Fruit fly (Drosophila melanogaster): ENCODE data around the gene CG43446.

Gene CG43446

DNA sequence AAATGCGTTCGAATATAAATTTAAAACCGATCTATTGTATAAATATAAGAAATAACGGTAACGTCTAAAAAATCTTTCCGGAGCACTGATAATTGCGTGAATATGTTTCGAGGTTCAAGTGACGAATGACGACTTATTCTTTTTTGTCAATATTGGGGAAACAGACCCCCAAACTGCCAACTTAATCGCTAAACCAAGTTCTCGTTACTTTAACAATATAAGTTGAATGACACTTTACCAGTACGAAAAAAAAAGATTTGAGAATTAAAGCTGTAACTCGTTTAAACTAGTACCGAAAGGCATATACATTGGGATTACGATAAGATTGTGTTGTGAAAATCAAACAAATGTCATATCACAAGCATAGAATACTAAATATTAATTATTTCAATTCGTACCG is at the start of gene CG43446:
Gene CG43446 (minus strand): TSS at position 101 of the 400 bp plus-strand sequence.
- no peak for TF ChIP-seq CG32121 (GFP tag; IDR thresholded peaks at IDR 0.05)
- no peak for TF ChIP-seq CG15710 (tag; optimal IDR thresholded peaks at IDR 0.05)
- TF ChIP-seq CG4496 (GFP tag; IDR thresholded peaks at IDR 0.05), result no peak
- TF ChIP-seq CG10348 (GFP tag; IDR thresholded peaks at IDR 0.05), result no peak
- no peak for TF ChIP-seq CG14655 (GFP tag; optimal IDR thresholded peaks at IDR 0.05)
- TF ChIP-seq CG9948 (tag; optimal IDR thresholded peaks at IDR 0.05), result no peak
- TF ChIP-seq CG34367 (tag; optimal IDR thresholded peaks at IDR 0.05), result no peak
- no peak for TF ChIP-seq Pif1A (GFP tag; optimal IDR thresholded peaks at IDR 0.05)
- TF ChIP-seq EcR (GFP tag; optimal IDR thresholded peaks at IDR 0.05), result no peak
- no peak for TF ChIP-seq CG8301 (tag; optimal IDR thresholded peaks at IDR 0.05)
- TF ChIP-seq CG8159 (tag; optimal IDR thresholded peaks at IDR 0.05), result no peak
- TF ChIP-seq gl (tag; optimal IDR thresholded peaks at IDR 0.05), result no peak
- TF ChIP-seq Snoo (tag; optimal IDR thresholded peaks at IDR 0.05), result no peak
- no peak for TF ChIP-seq D1 (tag; optimal IDR thresholded peaks at IDR 0.05)
- TF ChIP-seq CG12605 (GFP tag; IDR thresholded peaks at IDR 0.05), result no peak
- TF ChIP-seq CG17806 (tag; optimal IDR thresholded peaks at IDR 0.05), result no peak
- TF ChIP-seq fd96Ca (GFP tag; IDR thresholded peaks at IDR 0.05), result no peak
- TF ChIP-seq CG13204 (GFP tag; optimal IDR thresholded peaks at IDR 0.05), result no peak
- TF ChIP-seq Ets98B (GFP tag; IDR thresholded peaks at IDR 0.05), result no peak
- no peak for TF ChIP-seq Pif1B (GFP tag; optimal IDR thresholded peaks at IDR 0.05)

DNA sequence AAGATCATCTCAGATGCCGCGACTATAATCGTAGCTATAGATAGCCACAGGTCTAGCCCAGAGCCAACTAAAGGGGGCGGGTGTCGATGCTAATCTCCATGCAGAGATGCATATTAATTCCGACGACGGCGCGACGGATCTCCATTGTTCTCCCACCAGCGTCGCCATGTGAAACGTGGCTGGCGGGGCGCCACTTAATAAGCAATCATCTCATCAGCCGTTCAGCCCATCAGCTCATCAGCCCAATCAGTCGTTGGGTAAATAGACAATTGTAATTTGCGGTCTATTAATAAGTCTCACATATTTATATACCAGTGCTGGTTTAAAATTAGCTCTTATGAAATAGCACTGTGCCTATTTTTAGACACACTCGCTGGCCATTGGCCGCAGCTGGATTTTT is 37.8 kb upstream of the CG43446 start:
- no peak for TF ChIP-seq CG8301 (tag; optimal IDR thresholded peaks at IDR 0.05)
- no peak for TF ChIP-seq CG13204 (GFP tag; optimal IDR thresholded peaks at IDR 0.05)
- TF ChIP-seq CG14655 (GFP tag; optimal IDR thresholded peaks at IDR 0.05), result no peak
- no peak for TF ChIP-seq Snoo (tag; optimal IDR thresholded peaks at IDR 0.05)
- no peak for TF ChIP-seq gl (tag; optimal IDR thresholded peaks at IDR 0.05)
- no peak for TF ChIP-seq rn (GFP tag; IDR thresholded peaks at IDR 0.05)
- no peak for TF ChIP-seq EcR (GFP tag; optimal IDR thresholded peaks at IDR 0.05)
- no peak for TF ChIP-seq fd96Ca (GFP tag; IDR thresholded peaks at IDR 0.05)

DNA sequence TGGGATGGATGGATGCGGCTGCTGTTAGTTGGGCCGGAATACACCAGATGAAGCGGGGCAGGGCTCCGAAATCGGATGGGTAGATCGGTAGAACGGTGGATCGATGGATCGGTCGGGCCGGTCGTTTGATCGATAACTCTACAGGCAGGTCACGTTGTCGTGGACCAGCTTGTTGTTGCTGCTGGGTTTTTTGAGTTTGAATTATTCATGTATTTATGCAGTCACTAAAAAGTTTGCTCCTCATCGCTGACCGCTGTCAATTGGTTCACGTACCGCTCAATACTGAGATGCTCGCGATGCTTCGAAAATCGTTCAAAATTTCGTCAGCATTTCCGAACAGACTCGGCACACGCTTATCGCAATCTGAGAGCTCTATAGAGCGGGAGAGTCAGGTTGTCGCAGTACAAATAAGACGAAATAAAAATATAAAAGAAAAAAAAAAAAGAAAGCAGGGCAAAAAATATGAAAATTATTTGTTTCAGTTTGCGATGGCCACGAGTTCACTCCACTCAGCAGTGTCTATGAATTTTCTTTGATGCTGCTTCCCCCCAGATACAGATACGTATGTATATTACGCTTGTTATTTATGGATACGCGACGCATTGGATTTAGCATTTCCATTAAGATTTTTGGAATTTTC is 36.3 kb upstream of the CG43446 start, which contains the start of gene peg:
Gene peg (minus strand): TSS at position 262 of the 640 bp plus-strand sequence.
- peak; percentile 24; the same call in 1 of the 2 replicates for TF ChIP-seq CG32121 (GFP tag; IDR thresholded peaks at IDR 0.05)
- TF ChIP-seq gl (tag; optimal IDR thresholded peaks at IDR 0.05), result no peak
- peak; percentile 74 for TF ChIP-seq CG12605 (GFP tag; IDR thresholded peaks at IDR 0.05)
- TF ChIP-seq CG4496 (GFP tag; IDR thresholded peaks at IDR 0.05), result peak; percentile 73; the same call in 2 of the 3 replicates
- TF ChIP-seq CG15710 (tag; optimal IDR thresholded peaks at IDR 0.05), result peak; percentile 29
- TF ChIP-seq Pif1B (GFP tag; optimal IDR thresholded peaks at IDR 0.05), result peak; percentile 59
- TF ChIP-seq Pif1A (GFP tag; optimal IDR thresholded peaks at IDR 0.05), result peak; percentile 49
- no peak for TF ChIP-seq CG13204 (GFP tag; optimal IDR thresholded peaks at IDR 0.05)
- TF ChIP-seq CG10348 (GFP tag; IDR thresholded peaks at IDR 0.05), result no peak
- TF ChIP-seq Ets98B (GFP tag; IDR thresholded peaks at IDR 0.05), result peak; percentile 23; the same call in 1 of the 2 replicates
- no peak for TF ChIP-seq CG8301 (tag; optimal IDR thresholded peaks at IDR 0.05)
- TF ChIP-seq Snoo (tag; optimal IDR thresholded peaks at IDR 0.05), result no peak
- TF ChIP-seq fd96Ca (GFP tag; IDR thresholded peaks at IDR 0.05), result peak; percentile 62; the same call in 1 of the 3 replicates
- TF ChIP-seq CG8159 (tag; optimal IDR thresholded peaks at IDR 0.05), result peak; percentile 23
- no peak for TF ChIP-seq EcR (GFP tag; optimal IDR thresholded peaks at IDR 0.05)
- no peak for TF ChIP-seq CG17806 (tag; optimal IDR thresholded peaks at IDR 0.05)
- no peak for TF ChIP-seq CG9948 (tag; optimal IDR thresholded peaks at IDR 0.05)
- TF ChIP-seq D1 (tag; optimal IDR thresholded peaks at IDR 0.05), result no peak
- no peak for TF ChIP-seq rn (GFP tag; IDR thresholded peaks at IDR 0.05)
- TF ChIP-seq CG14655 (GFP tag; optimal IDR thresholded peaks at IDR 0.05), result peak; percentile 31
- TF ChIP-seq CG34367 (tag; optimal IDR thresholded peaks at IDR 0.05), result no peak

DNA sequence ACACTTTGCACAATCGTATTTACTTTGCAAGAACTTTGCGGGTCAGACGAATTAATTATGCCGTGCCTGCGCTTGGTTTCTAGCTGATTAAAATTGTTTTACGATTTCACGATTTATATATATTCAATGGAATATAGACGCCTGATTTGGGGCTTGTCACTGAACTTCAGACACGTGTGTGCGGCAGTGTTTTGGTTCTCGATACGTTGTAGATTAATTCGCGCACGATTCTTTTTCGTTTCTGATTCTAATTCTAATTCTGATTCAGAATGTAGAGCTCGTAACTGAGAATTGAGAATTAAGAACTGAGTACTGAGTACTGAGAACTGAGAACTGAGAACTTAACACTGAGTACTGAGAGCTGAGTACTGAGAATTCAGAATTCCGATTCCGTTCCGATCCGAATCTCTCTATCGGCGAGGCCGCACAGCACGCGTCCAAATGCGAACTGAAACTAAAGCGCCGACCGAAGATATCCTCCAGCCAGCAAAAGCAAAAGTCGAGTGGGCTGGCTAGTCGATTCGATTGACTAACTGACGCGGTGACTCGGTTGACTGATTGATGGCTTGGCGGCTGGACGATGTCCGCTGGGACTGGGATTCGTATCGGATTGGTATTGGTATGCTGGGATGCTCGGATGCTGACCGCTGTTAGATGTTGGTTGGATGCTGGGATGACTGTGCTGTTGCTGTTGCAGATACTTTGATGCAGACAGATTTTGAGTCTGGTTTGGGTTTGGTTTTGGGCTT is 35.2 kb upstream of the CG43446 start:
- no peak for TF ChIP-seq Pif1B (GFP tag; optimal IDR thresholded peaks at IDR 0.05)

DNA sequence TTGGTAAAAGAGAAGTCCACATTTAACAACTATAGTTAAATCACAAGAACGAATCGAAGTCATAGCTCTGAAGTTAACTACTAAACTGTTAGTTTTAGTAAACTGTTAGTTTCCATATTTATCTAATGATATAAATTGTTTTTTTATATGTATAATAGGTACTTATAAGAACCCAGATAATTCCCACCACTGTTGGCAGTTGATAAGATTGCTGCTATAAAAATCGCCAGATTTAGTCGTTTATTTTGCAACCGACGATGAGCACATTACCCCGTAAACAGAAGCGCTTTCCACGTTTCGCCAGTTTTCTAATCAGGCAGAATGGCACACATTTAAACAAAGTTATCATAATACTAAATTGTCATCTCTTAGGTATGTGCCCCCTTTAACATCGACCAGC is 31.3 kb upstream of the CG43446 start:
- TF ChIP-seq D1 (tag; optimal IDR thresholded peaks at IDR 0.05) (no peak), Ets98B (GFP tag; IDR thresholded peaks at IDR 0.05) (no peak), CG13204 (GFP tag; optimal IDR thresholded peaks at IDR 0.05) (no peak), CG32121 (GFP tag; IDR thresholded peaks at IDR 0.05) (no peak), CG14655 (GFP tag; optimal IDR thresholded peaks at IDR 0.05) (no peak), rn (GFP tag; IDR thresholded peaks at IDR 0.05) (no peak), Pif1B (GFP tag; optimal IDR thresholded peaks at IDR 0.05) (no peak), Snoo (tag; optimal IDR thresholded peaks at IDR 0.05) (no peak), CG15710 (tag; optimal IDR thresholded peaks at IDR 0.05) (no peak), EcR (GFP tag; optimal IDR thresholded peaks at IDR 0.05) (no peak), Pif1A (GFP tag; optimal IDR thresholded peaks at IDR 0.05) (no peak), CG9948 (tag; optimal IDR thresholded peaks at IDR 0.05) (no peak), CG8301 (tag; optimal IDR thresholded peaks at IDR 0.05) (no peak), CG4496 (GFP tag; IDR thresholded peaks at IDR 0.05) (no peak), CG12605 (GFP tag; IDR thresholded peaks at IDR 0.05) (no peak), gl (tag; optimal IDR thresholded peaks at IDR 0.05) (no peak), CG34367 (tag; optimal IDR thresholded peaks at IDR 0.05) (no peak), CG17806 (tag; optimal IDR thresholded peaks at IDR 0.05) (no peak)

Measured in whole organism, pupa.